Worm (Caenorhabditis elegans): ENCODE results near the gene hpo-34.

hpo-34 gene

ce11 chrX:11522058-11522757 is 3.3 kb upstream of the hpo-34 start, which contains the start of gene sdc-2 (continued):
- no peak for TF ChIP-seq nhr-120 (GFP tag; IDR thresholded peaks at IDR 0.05)
- peak; percentile 2 for TF ChIP-seq unc-62 (GFP tag; optimal IDR thresholded peaks at IDR 0.05)
- no peak for TF ChIP-seq egl-44 (GFP tag; IDR thresholded peaks at IDR 0.05)
- peak; percentile 69 for TF ChIP-seq tlf-1 (GFP tag; optimal IDR thresholded peaks at IDR 0.05)
- no peak for TF ChIP-seq him-1 (tag; optimal IDR thresholded peaks at IDR 0.05)
- TF ChIP-seq lir-1 (GFP tag; conservative IDR thresholded peaks at IDR 0.05): 0 out of 2 replicates have a peak, but pooled peaks have one; percentile 18
- TF ChIP-seq rec-8 (tag; optimal IDR thresholded peaks at IDR 0.05): no peak
- no peak for TF ChIP-seq bed-1 (GFP tag; IDR thresholded peaks at IDR 0.05)
- TF ChIP-seq F49E8.2 (tag; optimal IDR thresholded peaks at IDR 0.05; ENCODE audit: insufficient read depth): no peak
- no peak for TF ChIP-seq athp-1 (tag; optimal IDR thresholded peaks at IDR 0.05)
- no peak for TF ChIP-seq madf-6 (GFP tag; IDR thresholded peaks at IDR 0.05)
- TF ChIP-seq F57A8.1 (GFP tag; optimal IDR thresholded peaks at IDR 0.05): no peak
- no peak for TF ChIP-seq F39B2.1 (GFP tag; IDR thresholded peaks at IDR 0.05)
- peak in 1 of 3 experiments; percentile 83 for TF ChIP-seq lin-35 (GFP tag; optimal IDR thresholded peaks at IDR 0.05)
- TF ChIP-seq sea-2 (GFP tag; IDR thresholded peaks at IDR 0.05): no peak
- no peak for TF ChIP-seq lin-26 (GFP tag; IDR thresholded peaks at IDR 0.05)
- TF ChIP-seq nhr-80 (tag; optimal IDR thresholded peaks at IDR 0.05): peak; percentile 77
- TF ChIP-seq aptf-2 (GFP tag; conservative IDR thresholded peaks at IDR 0.05): no peak
- no peak for TF ChIP-seq B0019.2 (GFP tag; conservative IDR thresholded peaks at IDR 0.05)
- no peak for TF ChIP-seq pbrm-1 (GFP tag; IDR thresholded peaks at IDR 0.05)
- peak in 1 of 2 experiments; percentile 5 for TF ChIP-seq let-607 (tag; optimal IDR thresholded peaks at IDR 0.05)
- no peak for TF ChIP-seq C06A6.2 (GFP tag; conservative IDR thresholded peaks at IDR 0.05)
- TF ChIP-seq repo-1 (tag; optimal IDR thresholded peaks at IDR 0.05): peak; percentile 63
- TF ChIP-seq chd-7 (tag; optimal IDR thresholded peaks at IDR 0.05): no peak
- TF ChIP-seq madf-8 (GFP tag; conservative IDR thresholded peaks at IDR 0.05): no peak
- TF ChIP-seq nfya-1 (tag; optimal IDR thresholded peaks at IDR 0.05; ENCODE audit: borderline replicate concordance, insufficient read depth): no peak
- no peak; the same call in 1 of the 2 replicates for TF ChIP-seq mcd-1 (GFP tag; IDR thresholded peaks at IDR 0.05)
- TF ChIP-seq F23B12.7 (tag; optimal IDR thresholded peaks at IDR 0.05; ENCODE audit: insufficient read depth): no peak
- peak; percentile 64 for TF ChIP-seq somi-1 (GFP tag; optimal IDR thresholded peaks at IDR 0.05)
- no peak for TF ChIP-seq efl-1 (GFP tag; optimal IDR thresholded peaks at IDR 0.05)
- TF ChIP-seq madf-3 (GFP tag; IDR thresholded peaks at IDR 0.05): no peak
- no peak for TF ChIP-seq xnd-1 (tag; optimal IDR thresholded peaks at IDR 0.05)
- TF ChIP-seq ztf-26 (tag; optimal IDR thresholded peaks at IDR 0.05): peak; percentile 66
- TF ChIP-seq die-1 (tag; optimal IDR thresholded peaks at IDR 0.05): no peak
- TF ChIP-seq mel-28 (tag; optimal IDR thresholded peaks at IDR 0.05; ENCODE audit: borderline replicate concordance): no peak
- TF ChIP-seq F37B4.10 (GFP tag; IDR thresholded peaks at IDR 0.05): no peak
- no peak for TF ChIP-seq nfya-2 (GFP tag; IDR thresholded peaks at IDR 0.05)
- TF ChIP-seq hmg-1.2 (GFP tag; IDR thresholded peaks at IDR 0.05): peak; percentile 74
- TF ChIP-seq B0336.3 (GFP tag; IDR thresholded peaks at IDR 0.05): peak; percentile 66
- no peak for TF ChIP-seq cebp-2 (GFP tag; IDR thresholded peaks at IDR 0.05)
- no peak for TF ChIP-seq nhr-90 (tag; optimal IDR thresholded peaks at IDR 0.05)
- no peak for TF ChIP-seq sptf-2 (GFP tag; optimal IDR thresholded peaks at IDR 0.05)
- peak; percentile 69; the same call in 1 of the 2 replicates for TF ChIP-seq K11D2.4 (GFP tag; IDR thresholded peaks at IDR 0.05)
- TF ChIP-seq dox-1 (GFP tag; IDR thresholded peaks at IDR 0.05): peak; percentile 86
- no peak for TF ChIP-seq ama-1 (optimal IDR thresholded peaks at IDR 0.05)
- TF ChIP-seq ama-1 (GFP tag; optimal IDR thresholded peaks at IDR 0.05): no peak
- TF ChIP-seq dpl-1 (GFP tag; optimal IDR thresholded peaks at IDR 0.05): no peak
- TF ChIP-seq nhr-27 (tag; optimal IDR thresholded peaks at IDR 0.05): no peak

All from whole organism, young adult.